Fruit fly (Drosophila melanogaster): Measurements from ENCODE around the gene Ir75c.

Ir75c gene

dm6 chr3L:17846169-17846981, 23.7 kb upstream of the Ir75c start, which contains the start of the genes MED19 and CG7430 (continued):
- TF ChIP-seq ash1 (GFP tag; optimal IDR thresholded peaks at IDR 0.05) (no peak), esg (GFP tag; conservative IDR thresholded peaks at IDR 0.05) (no peak), Sin3A (optimal IDR thresholded peaks at IDR 0.05) (peak; percentile 12), HLH4C (GFP tag; IDR thresholded peaks at IDR 0.05; ENCODE audit: partially characterized antibody) (peak; percentile 48), ro (GFP tag; IDR thresholded peaks at IDR 0.05) (no peak), Nf-YC (tag; optimal IDR thresholded peaks at IDR 0.05) (peak; percentile 2), CG18599 (GFP tag; optimal IDR thresholded peaks at IDR 0.05) (no peak), Hmr (GFP tag; optimal IDR thresholded peaks at IDR 0.05) (peak; percentile 45), Lhr (GFP tag; optimal IDR thresholded peaks at IDR 0.05) (peak; percentile 79), CG7987 (GFP tag; optimal IDR thresholded peaks at IDR 0.05) (peak; percentile 45), CG33213 (GFP tag; optimal IDR thresholded peaks at IDR 0.05) (peak; percentile 45), amos (GFP tag; IDR thresholded peaks at IDR 0.05; ENCODE audit: partially characterized antibody) (peak; percentile 62), Fer1 (GFP tag; optimal IDR thresholded peaks at IDR 0.05) (peak; percentile 70), hkb (optimal IDR thresholded peaks at IDR 0.05) (no peak), hkb (GFP tag; IDR thresholded peaks at IDR 0.05) (0 out of 2 replicates have a peak, but pooled peaks have one; percentile 27), CG9727 (GFP tag; optimal IDR thresholded peaks at IDR 0.05) (peak; percentile 33), Elba2 (GFP tag; optimal IDR thresholded peaks at IDR 0.05) (no peak), nom (GFP tag; optimal IDR thresholded peaks at IDR 0.05) (peak; percentile 70), CoRest (tag; optimal IDR thresholded peaks at IDR 0.05) (peak; percentile 46), CG31224 (GFP tag; IDR thresholded peaks at IDR 0.05) (no peak), chm (GFP tag; IDR thresholded peaks at IDR 0.05) (0 out of 2 replicates have a peak, but pooled peaks have one; percentile 37), Ets65A (GFP tag) (peak; percentile 65), Rfx (GFP tag; IDR thresholded peaks at IDR 0.05) (peak; percentile 26), YL-1 (GFP tag; optimal IDR thresholded peaks at IDR 0.05) (peak; percentile 90)

dm6 chr3L:17842892-17843703, 20.5 kb upstream of the Ir75c start, which contains the start of gene CG5567:
CG5567 (minus strand) TSS chr3L:17843544.
- TF ChIP-seq ap (GFP tag; IDR thresholded peaks at IDR 0.05) (no peak), Rfx (GFP tag; IDR thresholded peaks at IDR 0.05) (peak; percentile 44; the same call in 1 of the 2 replicates), CG11695 (GFP tag; IDR thresholded peaks at IDR 0.05) (peak; percentile 46; the same call in 1 of the 3 replicates), CG9727 (GFP tag; optimal IDR thresholded peaks at IDR 0.05) (no peak), CG13296 (GFP tag; optimal IDR thresholded peaks at IDR 0.05) (no peak), fd102C (GFP tag; optimal IDR thresholded peaks at IDR 0.05) (no peak), ci (GFP tag; IDR thresholded peaks at IDR 0.05) (0 out of 3 replicates have a peak, but pooled peaks have one; percentile 37), scrt (GFP tag; optimal IDR thresholded peaks at IDR 0.05) (peak; percentile 85), Hr78 (GFP tag; optimal IDR thresholded peaks at IDR 0.05) (peak in 1 of 2 experiments; percentile 88), tio (GFP tag; optimal IDR thresholded peaks at IDR 0.05) (no peak), onecut (GFP tag; IDR thresholded peaks at IDR 0.05) (no peak), CG17568 (GFP tag; optimal IDR thresholded peaks at IDR 0.05) (no peak), dmrt11E (tag; optimal IDR thresholded peaks at IDR 0.05) (no peak), CG17359 (tag; optimal IDR thresholded peaks at IDR 0.05) (peak; percentile 9), Hr51 (GFP tag; optimal IDR thresholded peaks at IDR 0.05) (peak in 1 of 2 experiments; percentile 10), gt (GFP tag; IDR thresholded peaks at IDR 0.05) (no peak), Deaf1 (tag; optimal IDR thresholded peaks at IDR 0.05) (peak; percentile 54), Lhr (GFP tag; optimal IDR thresholded peaks at IDR 0.05) (no peak), kah (GFP tag; optimal IDR thresholded peaks at IDR 0.05) (peak; percentile 95), fd96Cb (tag; optimal IDR thresholded peaks at IDR 0.05) (no peak), CG15073 (GFP tag; optimal IDR thresholded peaks at IDR 0.05) (no peak), CG12155 (GFP tag; optimal IDR thresholded peaks at IDR 0.05) (peak; percentile 14), CG1603 (tag; optimal IDR thresholded peaks at IDR 0.05) (no peak), so (GFP tag; IDR thresholded peaks at IDR 0.05) (no peak), CG13624 (GFP tag; optimal IDR thresholded peaks at IDR 0.05) (peak; percentile 56)

Data from whole organism, embryonic.